Fruit fly (Drosophila melanogaster): ENCODE measurements around the gene CG31937.

The CG31937 gene

DNA sequence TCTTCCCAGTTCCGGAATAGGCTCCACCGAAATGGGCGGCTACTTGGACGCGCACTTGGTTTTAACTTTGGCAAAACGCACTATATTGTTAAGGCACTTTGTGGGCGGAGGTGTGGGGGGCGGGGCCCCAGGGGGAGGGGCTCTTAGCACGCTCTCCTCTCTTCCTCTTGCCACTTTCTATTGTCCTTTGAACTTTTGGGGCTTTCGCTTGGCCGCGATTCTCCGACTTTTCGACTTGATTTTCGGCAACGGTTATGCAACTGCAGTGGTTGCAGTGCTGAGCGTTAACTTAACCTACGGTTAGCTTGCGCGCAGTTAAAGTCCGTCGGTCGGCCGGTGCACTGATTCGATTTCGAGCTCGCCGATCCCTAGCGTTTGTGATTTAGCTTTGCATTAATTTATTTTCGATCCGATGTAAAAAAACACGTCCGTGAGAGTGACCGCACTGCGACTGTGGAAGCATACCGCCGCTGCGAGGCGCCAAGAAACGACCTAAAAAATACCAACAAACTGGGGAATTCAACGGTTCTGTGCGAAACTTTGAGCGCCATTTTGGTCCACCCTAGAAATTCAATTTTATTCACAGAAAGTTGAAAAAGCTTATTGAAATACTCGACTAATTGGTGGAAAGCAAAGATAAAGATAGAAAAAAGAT is 5.6 kb upstream of the CG31937 start, which contains the start of gene Rim2 (continued):
- TF ChIP-seq dm (GFP tag; optimal IDR thresholded peaks at IDR 0.05) (no peak), ham (GFP tag; IDR thresholded peaks at IDR 0.05) (no peak), org-1 (GFP tag; optimal IDR thresholded peaks at IDR 0.05) (no peak), CG10147 (GFP tag; optimal IDR thresholded peaks at IDR 0.05) (no peak), Jarid2 (GFP tag; optimal IDR thresholded peaks at IDR 0.05) (peak; percentile 3), pum (GFP tag; optimal IDR thresholded peaks at IDR 0.05) (no peak), toy (GFP tag; IDR thresholded peaks at IDR 0.05) (no peak), Dad (GFP tag; optimal IDR thresholded peaks at IDR 0.05) (no peak), Blimp-1 (GFP tag; optimal IDR thresholded peaks at IDR 0.05) (no peak), zf30C (GFP tag; optimal IDR thresholded peaks at IDR 0.05) (no peak), CG12219 (GFP tag; optimal IDR thresholded peaks at IDR 0.05) (no peak), CG16815 (GFP tag; optimal IDR thresholded peaks at IDR 0.05) (no peak), Trl (optimal IDR thresholded peaks at IDR 0.05) (no peak), Trl (GFP tag; optimal IDR thresholded peaks at IDR 0.05) (peak; percentile 22), CG9215 (GFP tag; IDR thresholded peaks at IDR 0.05) (no peak), Bdp1 (GFP tag; optimal IDR thresholded peaks at IDR 0.05) (no peak), repo (GFP tag; optimal IDR thresholded peaks at IDR 0.05) (no peak), Dbx (GFP tag; IDR thresholded peaks at IDR 0.05) (0 out of 3 replicates have a peak, but pooled peaks have one; percentile 27), CG8388 (GFP tag; optimal IDR thresholded peaks at IDR 0.05) (no peak), CG8944 (GFP tag; optimal IDR thresholded peaks at IDR 0.05) (no peak), lilli (GFP tag; optimal IDR thresholded peaks at IDR 0.05) (peak; percentile 12), vvl (GFP tag; IDR thresholded peaks at IDR 0.05) (peak; percentile 70), ro (GFP tag; IDR thresholded peaks at IDR 0.05) (no peak), gsb-n (tag; optimal IDR thresholded peaks at IDR 0.05) (no peak), nmo (GFP tag; optimal IDR thresholded peaks at IDR 0.05) (peak; percentile 54), Myb (GFP tag; optimal IDR thresholded peaks at IDR 0.05) (peak; percentile 81), CG42726 (GFP tag; IDR thresholded peaks at IDR 0.05; ENCODE audit: partially characterized antibody) (peak; percentile 34; the same call in 1 of the 2 replicates), CG2202 (tag; optimal IDR thresholded peaks at IDR 0.05) (no peak), Poxn (GFP tag; IDR thresholded peaks at IDR 0.05) (no peak), Hmr (GFP tag; optimal IDR thresholded peaks at IDR 0.05) (peak; percentile 78), mld (GFP tag; IDR thresholded peaks at IDR 0.05; ENCODE audit: partially characterized antibody) (no peak), CG3838 (GFP tag; optimal IDR thresholded peaks at IDR 0.05) (no peak), lola (GFP tag; optimal IDR thresholded peaks at IDR 0.05) (no peak), Usf (GFP tag; optimal IDR thresholded peaks at IDR 0.05) (no peak), p53 (GFP tag; optimal IDR thresholded peaks at IDR 0.05) (peak; percentile 35), Hr3 (GFP tag; optimal IDR thresholded peaks at IDR 0.05) (no peak), odd (GFP tag; optimal IDR thresholded peaks at IDR 0.05) (no peak), NK7.1 (GFP tag; optimal IDR thresholded peaks at IDR 0.05) (no peak), Aef1 (GFP tag; IDR thresholded peaks at IDR 0.05) (no peak), CG18476 (GFP tag; optimal IDR thresholded peaks at IDR 0.05) (no peak), pb (GFP tag; optimal IDR thresholded peaks at IDR 0.05) (no peak), Fer1 (GFP tag; optimal IDR thresholded peaks at IDR 0.05) (peak; percentile 31), ap (GFP tag; IDR thresholded peaks at IDR 0.05) (no peak), NfI (GFP tag; optimal IDR thresholded peaks at IDR 0.05) (no peak), jumu (GFP tag; optimal IDR thresholded peaks at IDR 0.05) (peak; percentile 16), Rx (GFP tag; IDR thresholded peaks at IDR 0.05) (no peak), Xrp1 (GFP tag; IDR thresholded peaks at IDR 0.05) (no peak), Elba2 (GFP tag; optimal IDR thresholded peaks at IDR 0.05) (no peak), CG1529 (GFP tag; optimal IDR thresholded peaks at IDR 0.05) (no peak), Abd-B (GFP tag; optimal IDR thresholded peaks at IDR 0.05) (peak; percentile 3), sisA (GFP tag; IDR thresholded peaks at IDR 0.05) (no peak)

Data from whole organism, embryonic.